Worm (Caenorhabditis elegans): Measurements from ENCODE around the gene imp-2.

The imp-2 gene

ce11 chrIV:11118837-11119491 is at the start of gene imp-2, which contains the start of gene enpl-1:
imp-2 (minus strand) TSS chrIV:11118887.
enpl-1 (plus strand) TSS chrIV:11119298.
- TF ChIP-seq ceh-90 (tag; optimal IDR thresholded peaks at IDR 0.05): no peak
- peak; percentile 97 for TF ChIP-seq nhr-71 (tag; optimal IDR thresholded peaks at IDR 0.05)
- peak; percentile 94 for TF ChIP-seq tbx-2 (tag; optimal IDR thresholded peaks at IDR 0.05)
- TF ChIP-seq lsy-2 (tag; optimal IDR thresholded peaks at IDR 0.05): peak; percentile 94 to 97
- TF ChIP-seq ceh-88 (GFP tag; IDR thresholded peaks at IDR 0.05): no peak
- peak; percentile 38 for TF ChIP-seq nhr-76 (tag; optimal IDR thresholded peaks at IDR 0.05)
- TF ChIP-seq nhr-19 (GFP tag; conservative IDR thresholded peaks at IDR 0.05): peak; percentile 93
- TF ChIP-seq hlh-4 (tag; optimal IDR thresholded peaks at IDR 0.05): no peak
- peak; percentile 59 for TF ChIP-seq unc-130 (tag; optimal IDR thresholded peaks at IDR 0.05)
- TF ChIP-seq lin-13 (GFP tag; optimal IDR thresholded peaks at IDR 0.05): peak; percentile 92
- no peak for TF ChIP-seq pqm-1 (tag; optimal IDR thresholded peaks at IDR 0.05)
- peak; percentile 44 for TF ChIP-seq aly-2 (tag; optimal IDR thresholded peaks at IDR 0.05)
- TF ChIP-seq fkh-8 (tag; optimal IDR thresholded peaks at IDR 0.05): peak; percentile 89
- TF ChIP-seq hlh-17 (GFP tag; optimal IDR thresholded peaks at IDR 0.05; ENCODE audit: borderline replicate concordance): no peak
- TF ChIP-seq fkh-10 (GFP tag; optimal IDR thresholded peaks at IDR 0.05): peak; percentile 75
- TF ChIP-seq fkh-4 (tag; optimal IDR thresholded peaks at IDR 0.05; ENCODE audit: borderline replicate concordance): peak; percentile 51
- peak in 1 of 2 experiments; percentile 78 for TF ChIP-seq ztf-11 (tag; optimal IDR thresholded peaks at IDR 0.05)
- TF ChIP-seq snu-23 (GFP tag; optimal IDR thresholded peaks at IDR 0.05): peak; percentile 95
- TF ChIP-seq dsc-1 (tag; optimal IDR thresholded peaks at IDR 0.05): peak; percentile 85
- peak; percentile 40 for TF ChIP-seq zag-1 (tag; optimal IDR thresholded peaks at IDR 0.05)
- peak; percentile 88 for TF ChIP-seq nhr-90 (tag; optimal IDR thresholded peaks at IDR 0.05; ENCODE audit: poor library complexity)
- peak; percentile 30 to 31 for TF ChIP-seq egl-27 (tag; optimal IDR thresholded peaks at IDR 0.05)
- TF ChIP-seq sptf-1 (tag; optimal IDR thresholded peaks at IDR 0.05): no peak
- peak; percentile 77 to 91 (median 88) for TF ChIP-seq ceh-82 (tag; optimal IDR thresholded peaks at IDR 0.05)
- no peak for TF ChIP-seq alr-1 (tag; optimal IDR thresholded peaks at IDR 0.05; ENCODE audit: borderline replicate concordance)
- peak; percentile 83 for TF ChIP-seq egl-13 (tag; optimal IDR thresholded peaks at IDR 0.05)
- no peak for TF ChIP-seq nhr-12 (tag; optimal IDR thresholded peaks at IDR 0.05)
- TF ChIP-seq jun-1 (tag; optimal IDR thresholded peaks at IDR 0.05): peak; percentile 86
- peak; percentile 95 for TF ChIP-seq nhr-85 (tag)
- TF ChIP-seq lin-15B (tag; optimal IDR thresholded peaks at IDR 0.05): peak; percentile 79
- TF ChIP-seq nhr-47 (tag; optimal IDR thresholded peaks at IDR 0.05): peak; percentile 94
- TF ChIP-seq ama-1 (optimal IDR thresholded peaks at IDR 0.05): peak; percentile 30
- peak; percentile 72 for TF ChIP-seq elt-2 (tag; optimal IDR thresholded peaks at IDR 0.05)
- peak; percentile 42 for TF ChIP-seq C34B4.2 (tag; optimal IDR thresholded peaks at IDR 0.05)
- TF ChIP-seq irx-1 (tag; optimal IDR thresholded peaks at IDR 0.05): peak; percentile 81
- peak; percentile 91 for TF ChIP-seq unc-86 (tag; optimal IDR thresholded peaks at IDR 0.05)
- TF ChIP-seq fos-1 (tag; optimal IDR thresholded peaks at IDR 0.05): peak; percentile 76
- TF ChIP-seq nhr-20 (tag; optimal IDR thresholded peaks at IDR 0.05): peak; percentile 94
- TF ChIP-seq nhr-11 (tag; optimal IDR thresholded peaks at IDR 0.05): peak; percentile 79
- peak; percentile 56 for TF ChIP-seq F16B12.6 (tag; optimal IDR thresholded peaks at IDR 0.05)
- peak; percentile 77; the same call in 1 of the 2 replicates for TF ChIP-seq mab-9 (GFP tag; IDR thresholded peaks at IDR 0.05)
- TF ChIP-seq ztf-4 (tag; optimal IDR thresholded peaks at IDR 0.05): peak; percentile 75
- TF ChIP-seq nhr-77 (tag; optimal IDR thresholded peaks at IDR 0.05): peak; percentile 93
- no peak for TF ChIP-seq efl-3 (GFP tag; optimal IDR thresholded peaks at IDR 0.05)
- peak; percentile 76 for TF ChIP-seq sup-37 (GFP tag; optimal IDR thresholded peaks at IDR 0.05)
- peak; percentile 91 for TF ChIP-seq grh-1 (GFP tag; IDR thresholded peaks at IDR 0.05)
- TF ChIP-seq zip-4 (GFP tag; optimal IDR thresholded peaks at IDR 0.05): peak; percentile 60
- TF ChIP-seq dpl-1 (GFP tag; optimal IDR thresholded peaks at IDR 0.05): peak; percentile 60 to 79 (median 78)
- TF ChIP-seq blmp-1 (tag; optimal IDR thresholded peaks at IDR 0.05): peak; percentile 37
- TF ChIP-seq Y116A8C.19 (tag; optimal IDR thresholded peaks at IDR 0.05; ENCODE audit: borderline replicate concordance): no peak
- peak; percentile 60 for TF ChIP-seq snpc-4 (tag; optimal IDR thresholded peaks at IDR 0.05)
- peak; percentile 84 for TF ChIP-seq pax-3 (tag; optimal IDR thresholded peaks at IDR 0.05)
